Fruit fly (Drosophila melanogaster): ENCODE results near the gene Cubn2.

The Cubn2 gene

DNA sequence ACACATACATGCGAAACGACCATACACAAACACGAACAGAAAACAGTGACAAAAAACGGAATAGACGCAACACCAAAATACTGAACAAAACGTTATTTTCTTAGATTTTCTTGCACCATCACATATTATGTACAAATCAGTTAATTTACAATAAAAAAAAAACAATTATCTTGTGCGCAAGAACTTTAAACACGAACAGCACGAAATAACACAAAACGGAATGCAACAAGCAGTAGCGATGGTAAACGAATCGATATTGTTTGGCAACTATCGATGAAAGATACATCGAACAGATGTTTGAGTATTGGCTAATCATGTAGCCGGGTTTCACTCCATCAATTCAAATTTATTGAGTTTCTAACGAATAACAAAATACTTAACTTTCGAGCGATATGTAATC lies 24.8 kb downstream of the Cubn2 start, which contains the start of gene Pi3K68D (continued):
- TF ChIP-seq CG16813 (GFP tag; IDR thresholded peaks at IDR 0.05; ENCODE audit: partially characterized antibody) = peak; percentile 94
- TF ChIP-seq CG30020 (tag; optimal IDR thresholded peaks at IDR 0.05) = peak; percentile 12
- peak; percentile 21 for TF ChIP-seq her (GFP tag; optimal IDR thresholded peaks at IDR 0.05)
- no peak for TF ChIP-seq NC2α (GFP tag; optimal IDR thresholded peaks at IDR 0.05)
- peak; percentile 83 for TF ChIP-seq CG14860 (GFP tag; IDR thresholded peaks at IDR 0.05; ENCODE audit: partially characterized antibody)
- TF ChIP-seq nom (GFP tag; optimal IDR thresholded peaks at IDR 0.05) = no peak
- no peak for TF ChIP-seq repo (GFP tag; optimal IDR thresholded peaks at IDR 0.05)
- peak; percentile 9 for TF ChIP-seq CG4854 (GFP tag; optimal IDR thresholded peaks at IDR 0.05)
- peak; percentile 70 for TF ChIP-seq CTCF (GFP tag; optimal IDR thresholded peaks at IDR 0.05)
- TF ChIP-seq ERR (GFP tag; optimal IDR thresholded peaks at IDR 0.05) = peak; percentile 25
- peak; percentile 7 for TF ChIP-seq CG8388 (GFP tag; optimal IDR thresholded peaks at IDR 0.05)
- TF ChIP-seq Dll (GFP tag; IDR thresholded peaks at IDR 0.05; ENCODE audit: partially characterized antibody) = peak; percentile 89
- peak; percentile 81 for TF ChIP-seq pita (GFP tag; optimal IDR thresholded peaks at IDR 0.05)

DNA sequence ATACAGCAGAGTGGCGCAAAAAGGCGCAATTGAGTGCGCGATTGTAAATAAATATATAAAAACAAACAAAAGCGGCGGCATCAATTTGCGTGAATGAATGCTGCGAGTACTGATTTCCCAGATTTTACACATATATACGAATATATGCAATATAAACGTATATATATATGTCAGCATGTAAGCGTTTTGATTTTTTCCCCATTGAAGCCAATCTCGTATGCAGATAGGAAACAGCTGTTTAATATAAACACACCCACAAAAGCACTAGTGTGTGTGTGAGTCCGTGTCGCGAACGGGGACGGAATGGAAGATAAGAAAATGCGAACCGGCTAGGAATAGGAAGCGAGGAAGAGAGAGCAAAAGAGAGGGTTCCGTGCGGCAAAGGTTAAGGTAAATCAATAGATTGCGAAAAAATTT lies 25.6 kb downstream of the Cubn2 start:
- TF ChIP-seq CG15479 (GFP tag; optimal IDR thresholded peaks at IDR 0.05) (peak; percentile 70), vvl (GFP tag; IDR thresholded peaks at IDR 0.05) (0 out of 2 replicates have a peak, but pooled peaks have one; percentile 13), CG7271 (tag; optimal IDR thresholded peaks at IDR 0.05) (no peak), crp (GFP tag; optimal IDR thresholded peaks at IDR 0.05) (peak in 1 of 2 experiments; percentile 76), nau (GFP tag; optimal IDR thresholded peaks at IDR 0.05) (no peak), Dref (GFP tag; IDR thresholded peaks at IDR 0.05) (no peak), z (GFP tag; IDR thresholded peaks at IDR 0.05) (no peak), ham (GFP tag; IDR thresholded peaks at IDR 0.05) (no peak), CG2129 (GFP tag; IDR thresholded peaks at IDR 0.05; ENCODE audit: partially characterized antibody) (no peak), dm (GFP tag; optimal IDR thresholded peaks at IDR 0.05) (no peak), Hr3 (GFP tag; optimal IDR thresholded peaks at IDR 0.05) (no peak), Trl (optimal IDR thresholded peaks at IDR 0.05) (peak in 1 of 2 experiments; percentile 49), Trl (GFP tag; optimal IDR thresholded peaks at IDR 0.05) (no peak), jumu (GFP tag; optimal IDR thresholded peaks at IDR 0.05) (no peak), TFAM (GFP tag; optimal IDR thresholded peaks at IDR 0.05) (no peak), CG18476 (GFP tag; optimal IDR thresholded peaks at IDR 0.05) (no peak), psq (GFP tag; optimal IDR thresholded peaks at IDR 0.05) (peak; percentile 77), Med (GFP tag) (peak; percentile 73), Side (GFP tag; optimal IDR thresholded peaks at IDR 0.05) (no peak), CG9215 (GFP tag; IDR thresholded peaks at IDR 0.05) (no peak), cg (GFP tag; optimal IDR thresholded peaks at IDR 0.05) (peak; percentile 70), lbe (GFP tag; optimal IDR thresholded peaks at IDR 0.05) (peak; percentile 2), ara (GFP tag; IDR thresholded peaks at IDR 0.05) (no peak), fd3F (GFP tag; optimal IDR thresholded peaks at IDR 0.05) (no peak), ac (GFP tag; optimal IDR thresholded peaks at IDR 0.05) (no peak), sug (tag; optimal IDR thresholded peaks at IDR 0.05) (peak; percentile 25), Vsx1 (GFP tag; optimal IDR thresholded peaks at IDR 0.05) (no peak), CG13287 (GFP tag; IDR thresholded peaks at IDR 0.05; ENCODE audit: partially characterized antibody) (peak; percentile 35), CG34376 (GFP tag; optimal IDR thresholded peaks at IDR 0.05) (peak; percentile 23), cad (GFP tag; optimal IDR thresholded peaks at IDR 0.05) (no peak), Scr (GFP tag; IDR thresholded peaks at IDR 0.05; ENCODE audit: partially characterized antibody) (no peak; the same call in 1 of the 2 replicates), sens (GFP tag) (peak; percentile 34), CG6854 (GFP tag; optimal IDR thresholded peaks at IDR 0.05) (no peak), Blimp-1 (GFP tag; optimal IDR thresholded peaks at IDR 0.05) (no peak), chinmo (GFP tag; IDR thresholded peaks at IDR 0.05; ENCODE audit: partially characterized antibody) (peak; percentile 81; the same call in 2 of the 4 replicates), CG14667 (GFP tag; IDR thresholded peaks at IDR 0.05) (no peak), Lhr (GFP tag; optimal IDR thresholded peaks at IDR 0.05) (no peak)
